Worm (Caenorhabditis elegans): ENCODE data around the gene B0546.4.
"Not testable (repeated sequence)": the region's sequence is repeated elsewhere in the genome, so short reads cannot be mapped to it uniquely, and the experiment has no call there.

The B0546.4 gene

DNA sequence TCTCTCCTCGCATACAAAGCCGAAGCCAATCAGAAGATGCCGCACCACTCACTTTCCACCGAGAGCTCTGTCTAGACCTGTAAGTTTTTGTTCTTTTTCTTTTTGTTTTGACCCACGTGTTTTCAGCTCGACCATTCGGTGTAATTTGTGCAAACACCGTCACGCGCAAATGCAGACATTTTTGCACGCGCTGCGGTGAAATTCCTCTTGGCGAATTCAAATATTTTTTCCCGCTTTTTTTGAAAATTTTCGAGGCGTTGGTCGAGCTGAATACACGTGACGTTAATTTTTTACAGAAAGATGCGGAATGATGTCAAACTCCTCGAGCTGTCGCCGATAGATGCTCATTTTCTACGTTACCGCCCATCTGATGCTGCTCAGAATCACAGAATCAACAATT, 10.1 kb upstream of the B0546.4 start, which contains the start of gene C04C3.4:
TSS of gene C04C3.4 (plus strand) at position 301 of the 400 bp plus-strand sequence.
- TF ChIP-seq mls-2 (tag; optimal IDR thresholded peaks at IDR 0.05); elt-1 (tag; optimal IDR thresholded peaks at IDR 0.05; ENCODE audit: borderline replicate concordance, insufficient read depth); nhr-76 (tag; optimal IDR thresholded peaks at IDR 0.05): not testable (repeated sequence)

DNA sequence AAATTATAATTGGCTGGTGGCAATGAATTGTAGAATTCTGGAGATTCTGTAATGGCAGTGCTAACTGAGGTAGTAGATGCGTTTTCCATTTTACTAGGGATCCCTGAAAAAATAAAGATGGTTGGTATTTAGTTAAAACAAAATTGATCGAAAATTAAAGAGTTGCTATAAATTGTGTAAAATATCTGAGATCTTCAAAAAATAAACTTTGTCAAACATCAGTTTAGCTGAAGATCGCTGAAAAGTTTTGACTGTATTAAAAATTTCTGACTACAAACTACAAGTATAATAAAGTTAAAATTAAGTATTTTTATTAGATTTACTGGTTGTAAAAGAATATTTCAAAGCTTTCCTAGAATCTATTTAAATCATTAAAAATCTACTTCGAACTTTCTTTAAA, 6.1 kb upstream of the B0546.4 start, which contains the start of gene B0546.5:
TSS of gene B0546.5 (minus strand) at position 101 of the 400 bp plus-strand sequence.
- not testable (repeated sequence) for TF ChIP-seq ceh-39, zip-8, lsy-2 (tag; optimal IDR thresholded peaks at IDR 0.05)

DNA sequence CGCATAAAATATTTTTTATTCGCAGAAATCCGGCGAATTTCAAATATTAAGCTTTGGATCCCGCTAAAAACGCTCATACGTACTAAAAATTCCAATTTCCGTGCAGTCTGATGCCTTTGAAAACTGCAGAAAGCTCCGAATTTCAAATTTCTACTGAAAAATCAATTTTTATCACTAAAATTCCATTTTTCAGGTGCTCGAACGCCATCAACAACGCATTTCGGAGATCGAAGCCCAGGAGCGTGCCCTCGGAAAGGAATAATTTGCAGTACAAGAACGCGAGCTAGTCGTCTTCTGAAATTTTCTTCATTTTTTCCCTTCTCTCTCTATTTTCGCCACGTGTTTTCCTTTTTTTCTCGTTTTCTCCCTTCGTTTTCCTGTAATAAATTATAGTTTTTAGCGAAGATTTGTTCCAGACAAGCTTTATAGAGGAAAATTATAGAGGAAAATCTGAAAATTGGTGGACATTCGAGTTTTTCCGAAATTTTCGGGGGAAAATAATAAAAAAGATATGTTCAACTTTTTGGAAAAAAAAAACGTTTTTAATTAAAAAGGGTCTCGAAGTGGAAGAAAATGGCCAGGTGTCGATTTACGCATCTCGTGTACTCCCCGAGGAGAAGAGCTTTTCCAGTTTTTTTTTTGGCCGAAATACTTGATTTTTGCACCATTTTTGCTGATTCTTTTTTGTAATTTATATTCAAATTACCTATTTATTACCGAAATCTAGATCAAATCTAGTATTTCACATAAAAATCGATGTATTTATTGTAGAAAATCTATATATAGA, 2.8 kb upstream of the B0546.4 start:
- TF ChIP-seq elt-3 (tag; optimal IDR thresholded peaks at IDR 0.05) (no peak), flh-1 (GFP tag; optimal IDR thresholded peaks at IDR 0.05) (no peak), nhr-2 (tag; optimal IDR thresholded peaks at IDR 0.05) (no peak), ceh-83 (GFP tag; optimal IDR thresholded peaks at IDR 0.05) (no peak), elt-1 (tag; optimal IDR thresholded peaks at IDR 0.05; ENCODE audit: borderline replicate concordance, insufficient read depth) (no peak)

DNA sequence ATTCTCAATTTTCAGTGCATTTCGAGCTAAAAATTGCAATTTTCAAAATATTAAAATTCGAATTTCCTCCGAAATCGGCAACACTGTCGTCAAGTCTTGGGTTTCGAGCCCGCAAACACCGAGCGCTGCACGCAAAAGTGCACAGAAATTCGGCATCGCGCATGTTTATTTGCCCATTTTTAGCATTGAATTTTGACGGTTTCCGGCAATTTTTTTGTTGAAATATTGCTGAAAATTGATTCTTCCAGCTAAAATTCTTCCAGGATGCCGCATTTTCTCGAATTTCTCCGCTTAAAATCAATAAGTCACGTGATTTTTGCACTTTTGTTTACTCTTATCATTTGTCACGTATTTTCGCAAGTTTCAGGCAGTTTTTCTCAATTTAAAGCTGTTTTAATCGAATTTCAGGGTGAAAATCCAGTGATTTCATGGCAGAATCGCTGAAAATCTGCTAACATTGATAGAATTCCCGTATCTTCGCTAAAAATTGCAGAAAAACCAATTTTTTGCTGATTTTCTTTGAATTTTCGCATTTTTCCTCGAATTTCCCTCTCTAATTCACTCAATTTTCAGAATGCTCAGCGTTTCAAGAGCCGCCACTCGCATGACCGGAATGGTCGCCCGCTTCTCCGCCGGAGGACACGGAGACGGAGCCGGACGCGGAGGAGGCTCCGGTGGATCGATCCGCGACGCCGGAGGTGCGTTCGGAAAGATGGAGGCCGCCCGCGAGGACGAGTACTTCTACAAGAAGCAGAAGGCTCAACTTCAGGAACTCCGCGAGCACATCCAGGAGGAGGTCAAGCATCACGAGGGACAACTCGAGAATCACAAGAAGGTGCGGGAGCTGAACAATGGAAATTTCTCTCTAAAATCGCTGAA, 1.6 kb upstream of the B0546.4 start, which contains the start of gene mai-2:
TSS of gene mai-2 (plus strand) at position 574 of the 879 bp plus-strand sequence.
- TF ChIP-seq pha-4 (tag; optimal IDR thresholded peaks at IDR 0.05), result peak; percentile 59
- TF ChIP-seq nhr-12 (tag; optimal IDR thresholded peaks at IDR 0.05), result no peak
- TF ChIP-seq ham-2 (GFP tag; optimal IDR thresholded peaks at IDR 0.05), result no peak
- TF ChIP-seq mep-1 (tag; optimal IDR thresholded peaks at IDR 0.05), result peak; percentile 51
- TF ChIP-seq lin-13 (tag; optimal IDR thresholded peaks at IDR 0.05), result peak; percentile 14
- peak; percentile 34 for TF ChIP-seq ces-1 (GFP tag; optimal IDR thresholded peaks at IDR 0.05)
- TF ChIP-seq nhr-2 (tag; optimal IDR thresholded peaks at IDR 0.05), result peak; percentile 1
- peak; percentile 15 for TF ChIP-seq nhr-237 (tag; optimal IDR thresholded peaks at IDR 0.05)
- peak; percentile 57 for TF ChIP-seq lsy-2 (tag; optimal IDR thresholded peaks at IDR 0.05)
- TF ChIP-seq unc-120 (tag; optimal IDR thresholded peaks at IDR 0.05; ENCODE audit: poor library complexity, severe bottlenecking), result peak; percentile 73
- peak; percentile 28 for TF ChIP-seq sptf-1 (tag; optimal IDR thresholded peaks at IDR 0.05)

DNA sequence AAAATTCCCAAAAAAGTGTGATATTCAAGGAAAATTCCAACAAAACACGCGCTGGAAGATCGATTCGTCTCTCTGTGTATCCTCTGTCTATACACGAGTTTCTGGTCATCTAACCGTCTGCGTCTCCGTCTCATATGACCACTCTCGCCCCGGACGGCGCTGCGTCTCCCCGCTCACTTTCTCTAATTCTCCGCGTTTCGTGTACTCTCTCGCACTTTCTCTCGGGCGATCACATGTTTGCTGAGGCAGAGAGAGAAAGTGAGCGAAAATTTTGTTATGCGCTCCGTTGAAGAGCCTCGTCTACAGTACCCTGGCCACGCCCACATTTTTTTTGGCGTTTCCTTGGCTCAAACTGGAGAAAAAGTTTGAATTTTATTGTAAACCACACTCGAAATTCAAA, 646 bp upstream of the B0546.4 start:
- TF ChIP-seq unc-120 (tag; optimal IDR thresholded peaks at IDR 0.05; ENCODE audit: poor library complexity, severe bottlenecking) (no peak), sptf-1 (tag; optimal IDR thresholded peaks at IDR 0.05) (no peak), nhr-2 (tag; optimal IDR thresholded peaks at IDR 0.05) (no peak), ztf-11 (tag; optimal IDR thresholded peaks at IDR 0.05) (no peak), elt-1 (tag; optimal IDR thresholded peaks at IDR 0.05; ENCODE audit: borderline replicate concordance, insufficient read depth) (no peak), zip-8 (tag; optimal IDR thresholded peaks at IDR 0.05) (no peak), M03D4.4 (tag; optimal IDR thresholded peaks at IDR 0.05) (no peak), drap-1 (GFP tag; optimal IDR thresholded peaks at IDR 0.05) (peak; percentile 2), mep-1 (tag; optimal IDR thresholded peaks at IDR 0.05) (peak; percentile 51), bed-3 (GFP tag; optimal IDR thresholded peaks at IDR 0.05) (no peak), lin-32 (GFP tag; optimal IDR thresholded peaks at IDR 0.05) (no peak), unc-62 (GFP tag; optimal IDR thresholded peaks at IDR 0.05) (no peak), ceh-43 (GFP tag; optimal IDR thresholded peaks at IDR 0.05) (no peak), nhr-237 (tag; optimal IDR thresholded peaks at IDR 0.05) (peak; percentile 29), snpc-4 (tag; optimal IDR thresholded peaks at IDR 0.05) (no peak), ces-1 (GFP tag; optimal IDR thresholded peaks at IDR 0.05) (peak; percentile 78), hlh-1 (tag; optimal IDR thresholded peaks at IDR 0.05) (peak; percentile 70), blmp-1 (tag; optimal IDR thresholded peaks at IDR 0.05) (peak; percentile 95), lsy-2 (tag; optimal IDR thresholded peaks at IDR 0.05) (peak; percentile 82), lin-13 (tag; optimal IDR thresholded peaks at IDR 0.05) (no peak), ceh-83 (GFP tag; optimal IDR thresholded peaks at IDR 0.05) (no peak), nhr-12 (tag; optimal IDR thresholded peaks at IDR 0.05) (no peak), ham-2 (GFP tag; optimal IDR thresholded peaks at IDR 0.05) (peak; percentile 68), pha-4 (tag; optimal IDR thresholded peaks at IDR 0.05) (peak; percentile 52), flh-1 (GFP tag; optimal IDR thresholded peaks at IDR 0.05) (no peak), nhr-76 (tag; optimal IDR thresholded peaks at IDR 0.05) (no peak), cnd-1 (tag; optimal IDR thresholded peaks at IDR 0.05) (no peak), mab-5 (tag; optimal IDR thresholded peaks at IDR 0.05) (no peak), nhr-28 (tag; optimal IDR thresholded peaks at IDR 0.05) (no peak), unc-39 (tag; optimal IDR thresholded peaks at IDR 0.05) (no peak)

Data from whole organism, mixed stage, embryonic.